Worm (Caenorhabditis elegans) whole organism, early embryonic: ENCODE data around the gene K04C2.7.

Experiments used
- B0310.2 ChIP-seq: sonication (generic microtip); optimal IDR thresholded peaks from 2 replicates; lab custom pipeline; 2016; ENCODE audit warnings: mild to moderate bottlenecking, missing genetic modification characterization, missing compliant biosample characterization
- aly-1 ChIP-seq: sonication (generic microtip); optimal IDR thresholded peaks from 2 replicates; lab custom pipeline; 2016; ENCODE audit warnings: missing genetic modification characterization, missing compliant biosample characterization
- ama-1 ChIP-seq: fragments of 150-350 bp; optimal IDR thresholded peaks from 2 replicates; lab custom pipeline; 2014
- ceh-36 ChIP-seq: sonication (generic microtip); optimal IDR thresholded peaks from 2 replicates; lab custom pipeline; 2016; ENCODE audit warnings: missing genetic modification characterization, inconsistent platforms, missing compliant biosample characterization
- flt-1 ChIP-seq: fragments of 200-800 bp; sonication (Bioruptor generic); IDR thresholded peaks from 2 replicates; pipeline ENCODE4 v1.3.6; 2022; ENCODE audit warnings: missing genetic modification characterization, missing compliant biosample characterization
- hnd-1 ChIP-seq: sonication (generic microtip); optimal IDR thresholded peaks from 2 replicates; lab custom pipeline; 2016; ENCODE audit warnings: missing genetic modification characterization, missing compliant biosample characterization
- pes-1 ChIP-seq: fragments of 200-800 bp; sonication (Bioruptor generic); IDR thresholded peaks from 2 replicates; pipeline ENCODE4 v1.3.6; 2022; ENCODE audit warnings: missing genetic modification reagents, missing genetic modification characterization, missing compliant biosample characterization
- tbx-37 ChIP-seq: fragments of 200-800 bp; sonication (Bioruptor generic); conservative IDR thresholded peaks from 2 replicates; pipeline ENCODE4 v1.3.6; 2022; ENCODE audit warnings: missing genetic modification reagents, missing genetic modification characterization, missing compliant biosample characterization
- tra-4 ChIP-seq: sonication (generic microtip); optimal IDR thresholded peaks from 2 replicates; lab custom pipeline; 2017; ENCODE audit warnings: missing genetic modification characterization, missing compliant biosample characterization

ce11 chrIII:6900609-6901008 lies 19.7 kb downstream of the K04C2.7 start:
- TF ChIP-seq pes-1 (GFP tag; lab: Robert Waterston, UW) (no peak), ama-1 (lab: Kevin White, UChicago) (no peak), aly-1 (no peak), ceh-36 (tag; lab: Kevin White, UChicago) (no peak), tra-4 (no peak), flt-1 (GFP tag; lab: Robert Waterston, UW) (no peak), B0310.2 (tag; lab: Kevin White, UChicago) (no peak), hnd-1 (tag; lab: Kevin White, UChicago) (no peak), tbx-37 (GFP tag; lab: Robert Waterston, UW) (no peak)
